Worm (Caenorhabditis elegans) whole organism, L1 larva: Measurements from ENCODE around the gene Y51H4A.25.

ENCODE experiments used
- alr-1 ChIP-seq: fragments of 200-800 bp; sonication (Bioruptor generic); optimal IDR thresholded peaks from 2 replicates; lab custom pipeline; 2018; ENCODE audit warnings: borderline replicate concordance, mild to moderate bottlenecking, missing genetic modification characterization, missing compliant biosample characterization
- dpl-1 ChIP-seq, 3 experiments: fragments of 150-350 bp in 2 of 3; sonication (generic microtip) in 1 of 3; optimal IDR thresholded peaks; 2 replicates each; lab custom pipeline; 2014 to 2017; ENCODE audit warnings: missing biosample characterization in 3 of 3, missing genetic modification characterization in 3 of 3, missing genetic modification reagents in 3 of 3
- efl-1 ChIP-seq, 4 experiments: fragments of 150-350 bp; optimal IDR thresholded peaks in 3 of 4; peaks in 1 of 4; 1 replicate in 1 of 4; 2 replicates in 3 of 4; lab custom pipeline; 2014; ENCODE audit warnings: missing biosample characterization in 2 of 4, missing genetic modification characterization in 2 of 4, missing genetic modification reagents in 2 of 4
- fos-1 ChIP-seq: fragments of 150-350 bp; optimal IDR thresholded peaks from 2 replicates; lab custom pipeline; 2014; ENCODE audit warnings: missing biosample characterization, missing genetic modification characterization
- nhr-12 ChIP-seq: sonication (generic microtip); optimal IDR thresholded peaks from 2 replicates; lab custom pipeline; 2017; ENCODE audit warnings: missing biosample characterization, missing genetic modification characterization
- unc-62 ChIP-seq: fragments of 150-350 bp; optimal IDR thresholded peaks from 2 replicates; lab custom pipeline; 2014; ENCODE audit warnings: missing biosample characterization, missing genetic modification reagents, missing genetic modification characterization

DNA sequence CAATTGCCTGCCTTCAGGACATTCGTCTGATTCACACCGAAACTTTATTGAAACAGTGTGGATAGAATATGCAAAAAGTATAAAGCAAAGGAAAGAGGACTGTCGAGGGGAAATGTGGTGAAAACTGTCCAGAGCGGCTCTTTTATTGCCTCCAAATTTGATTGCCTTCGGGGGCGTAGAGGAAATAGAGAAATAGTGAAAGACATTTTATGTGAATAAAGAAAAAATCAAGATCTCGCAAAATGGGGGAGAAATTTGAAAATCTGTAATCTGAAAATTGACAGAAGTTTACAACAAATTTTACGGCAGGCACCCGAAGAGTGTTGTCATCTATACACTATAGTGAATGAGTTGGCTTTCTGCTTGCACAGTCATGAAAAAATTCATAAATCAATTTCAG, 4.6 kb downstream of the Y51H4A.25 start, which contains the start of gene Y51H4A.24:
- TF ChIP-seq unc-62: no peak
- no peak for TF ChIP-seq nhr-12
- no peak for TF ChIP-seq efl-1 (optimal IDR thresholded peaks at IDR 0.05; lab: Kevin White, UChicago)
- no peak for TF ChIP-seq efl-1 (GFP tag; optimal IDR thresholded peaks at IDR 0.05 in 1 of 2; lab: Kevin White, UChicago)
- no peak for TF ChIP-seq dpl-1 (GFP tag; optimal IDR thresholded peaks at IDR 0.05; lab: Kevin White, UChicago)
- no peak for TF ChIP-seq alr-1 (tag; lab: Kevin White, UChicago)
- no peak for TF ChIP-seq fos-1 (tag; lab: Kevin White, UChicago)
